Fruit fly (Drosophila melanogaster): ENCODE data around the gene CG6793.

CG6793 gene

DNA sequence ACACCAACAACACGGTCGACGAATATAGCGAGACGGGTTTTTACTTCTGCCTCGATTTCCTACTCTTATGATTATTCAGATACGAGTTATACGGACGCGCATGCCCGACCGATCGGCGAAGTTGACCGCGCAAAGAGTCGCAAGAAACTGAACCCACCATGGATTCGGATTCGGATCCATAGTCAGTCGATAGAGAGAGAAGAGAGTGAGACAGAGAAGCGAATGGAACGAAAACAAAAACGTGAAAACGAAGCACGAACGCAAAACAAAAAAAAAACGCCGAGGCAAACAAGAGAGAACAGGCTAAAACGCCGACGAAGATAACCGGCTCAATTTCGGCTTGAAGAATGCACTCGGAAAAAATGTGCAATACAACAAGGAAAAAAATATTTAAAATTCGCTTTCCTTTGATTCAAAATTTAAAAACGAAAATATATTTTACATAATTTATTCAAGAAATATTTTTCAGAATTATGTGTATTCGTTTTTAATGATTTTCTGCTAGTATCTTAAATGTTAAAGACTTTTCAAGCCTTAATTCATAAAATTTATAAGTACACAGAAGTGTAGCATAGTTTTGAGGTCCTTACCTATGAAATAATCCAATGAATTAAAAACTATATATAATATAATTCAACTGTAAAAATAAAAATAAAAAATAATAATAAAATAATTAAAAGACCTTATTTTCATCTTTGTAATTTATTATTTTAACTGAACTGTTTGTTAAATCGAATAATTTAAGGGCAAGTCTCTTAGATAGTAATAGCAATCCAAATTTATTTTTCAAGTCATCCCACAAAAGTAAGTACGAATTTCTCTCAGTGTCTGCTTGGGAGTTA lies 39.7 kb downstream of the CG6793 start, which contains the start of gene Sema5c (continued):
- TF ChIP-seq luna (GFP tag; optimal IDR thresholded peaks at IDR 0.05): no peak
- TF ChIP-seq repo (GFP tag; optimal IDR thresholded peaks at IDR 0.05): no peak
- no peak for TF ChIP-seq pho (GFP tag; optimal IDR thresholded peaks at IDR 0.05)
- peak; percentile 95 for TF ChIP-seq CG18262 (tag; optimal IDR thresholded peaks at IDR 0.05)
- no peak for TF ChIP-seq CG12219 (GFP tag; optimal IDR thresholded peaks at IDR 0.05)
- peak; percentile 31 for TF ChIP-seq scrt (GFP tag; optimal IDR thresholded peaks at IDR 0.05)
- TF ChIP-seq vfl (GFP tag; optimal IDR thresholded peaks at IDR 0.05): no peak
- TF ChIP-seq CG43689 (GFP tag; IDR thresholded peaks at IDR 0.05): no peak
- TF ChIP-seq sna (GFP tag; IDR thresholded peaks at IDR 0.05; ENCODE audit: partially characterized antibody): no peak
- peak; percentile 20; the same call in 1 of the 2 replicates for TF ChIP-seq Adf1 (GFP tag; IDR thresholded peaks at IDR 0.05)
- peak; percentile 83 for TF ChIP-seq Med (GFP tag)
- peak; percentile 72 for TF ChIP-seq gro (GFP tag; optimal IDR thresholded peaks at IDR 0.05)
- TF ChIP-seq zf30C (GFP tag; optimal IDR thresholded peaks at IDR 0.05): peak; percentile 85
- TF ChIP-seq Gsc (GFP tag; IDR thresholded peaks at IDR 0.05): no peak
- TF ChIP-seq ind (GFP tag; optimal IDR thresholded peaks at IDR 0.05): peak; percentile 38
- peak; percentile 39 for TF ChIP-seq Vsx1 (GFP tag; optimal IDR thresholded peaks at IDR 0.05)
- peak; percentile 86 for TF ChIP-seq CG11695 (GFP tag; IDR thresholded peaks at IDR 0.05)
- no peak for TF ChIP-seq kay (GFP tag; optimal IDR thresholded peaks at IDR 0.05)
- TF ChIP-seq Rfx (GFP tag; IDR thresholded peaks at IDR 0.05): peak; percentile 70
- TF ChIP-seq E2f2 (GFP tag; IDR thresholded peaks at IDR 0.05): no peak; the same call in 1 of the 2 replicates
- peak; percentile 48 for TF ChIP-seq CG1603 (tag; optimal IDR thresholded peaks at IDR 0.05)
- peak; percentile 2 for TF ChIP-seq Hey (tag; optimal IDR thresholded peaks at IDR 0.05)
- no peak for TF ChIP-seq Doc3 (GFP tag; IDR thresholded peaks at IDR 0.05; ENCODE audit: partially characterized antibody)
- no peak for TF ChIP-seq Sin3A (optimal IDR thresholded peaks at IDR 0.05)
- TF ChIP-seq Optix (GFP tag; IDR thresholded peaks at IDR 0.05): peak; percentile 62; the same call in 1 of the 3 replicates
- TF ChIP-seq CG18619 (GFP tag; optimal IDR thresholded peaks at IDR 0.05): peak; percentile 80
- TF ChIP-seq CG8281 (tag; optimal IDR thresholded peaks at IDR 0.05): peak; percentile 10
- TF ChIP-seq CG6683 (GFP tag; optimal IDR thresholded peaks at IDR 0.05): peak; percentile 22
- TF ChIP-seq pros (GFP tag; optimal IDR thresholded peaks at IDR 0.05): peak; percentile 52
- TF ChIP-seq CG15073 (GFP tag; optimal IDR thresholded peaks at IDR 0.05): no peak
- TF ChIP-seq CG10274 (GFP tag; optimal IDR thresholded peaks at IDR 0.05): peak; percentile 38
- TF ChIP-seq CG16813 (GFP tag; IDR thresholded peaks at IDR 0.05; ENCODE audit: partially characterized antibody): peak; percentile 42; the same call in 1 of the 3 replicates
- peak; percentile 63 for TF ChIP-seq sqz (GFP tag; optimal IDR thresholded peaks at IDR 0.05)
- TF ChIP-seq BEAF-32 (GFP tag; optimal IDR thresholded peaks at IDR 0.05): no peak
- TF ChIP-seq Sox100B (GFP tag; optimal IDR thresholded peaks at IDR 0.05): peak; percentile 88
- TF ChIP-seq Ada2b (GFP tag; IDR thresholded peaks at IDR 0.05): 0 out of 2 replicates have a peak, but pooled peaks have one; percentile 18
- TF ChIP-seq ham (GFP tag; IDR thresholded peaks at IDR 0.05): no peak
- TF ChIP-seq inv (GFP tag; IDR thresholded peaks at IDR 0.05; ENCODE audit: partially characterized antibody): no peak
- no peak for TF ChIP-seq CG14860 (GFP tag; IDR thresholded peaks at IDR 0.05; ENCODE audit: partially characterized antibody)
- TF ChIP-seq CG10209 (GFP tag; optimal IDR thresholded peaks at IDR 0.05): peak; percentile 76
- TF ChIP-seq CG12236 (GFP tag; optimal IDR thresholded peaks at IDR 0.05): no peak
- TF ChIP-seq CG9797 (GFP tag; optimal IDR thresholded peaks at IDR 0.05): no peak
- no peak for TF ChIP-seq peb (GFP tag; IDR thresholded peaks at IDR 0.05)
- TF ChIP-seq ranshi (GFP tag; IDR thresholded peaks at IDR 0.05): peak; percentile 63
- TF ChIP-seq CG13775 (GFP tag; optimal IDR thresholded peaks at IDR 0.05): peak; percentile 87
- TF ChIP-seq CG8089 (GFP tag; optimal IDR thresholded peaks at IDR 0.05): peak; percentile 28
- TF ChIP-seq CG30020 (tag; optimal IDR thresholded peaks at IDR 0.05): peak; percentile 45
- peak; percentile 59 for TF ChIP-seq CG3281 (GFP tag; optimal IDR thresholded peaks at IDR 0.05)
- peak; percentile 55 for TF ChIP-seq CG9932 (GFP tag; IDR thresholded peaks at IDR 0.05)
